Fruit fly (Drosophila melanogaster): ENCODE results near the gene CG12985.

CG12985 gene

DNA sequence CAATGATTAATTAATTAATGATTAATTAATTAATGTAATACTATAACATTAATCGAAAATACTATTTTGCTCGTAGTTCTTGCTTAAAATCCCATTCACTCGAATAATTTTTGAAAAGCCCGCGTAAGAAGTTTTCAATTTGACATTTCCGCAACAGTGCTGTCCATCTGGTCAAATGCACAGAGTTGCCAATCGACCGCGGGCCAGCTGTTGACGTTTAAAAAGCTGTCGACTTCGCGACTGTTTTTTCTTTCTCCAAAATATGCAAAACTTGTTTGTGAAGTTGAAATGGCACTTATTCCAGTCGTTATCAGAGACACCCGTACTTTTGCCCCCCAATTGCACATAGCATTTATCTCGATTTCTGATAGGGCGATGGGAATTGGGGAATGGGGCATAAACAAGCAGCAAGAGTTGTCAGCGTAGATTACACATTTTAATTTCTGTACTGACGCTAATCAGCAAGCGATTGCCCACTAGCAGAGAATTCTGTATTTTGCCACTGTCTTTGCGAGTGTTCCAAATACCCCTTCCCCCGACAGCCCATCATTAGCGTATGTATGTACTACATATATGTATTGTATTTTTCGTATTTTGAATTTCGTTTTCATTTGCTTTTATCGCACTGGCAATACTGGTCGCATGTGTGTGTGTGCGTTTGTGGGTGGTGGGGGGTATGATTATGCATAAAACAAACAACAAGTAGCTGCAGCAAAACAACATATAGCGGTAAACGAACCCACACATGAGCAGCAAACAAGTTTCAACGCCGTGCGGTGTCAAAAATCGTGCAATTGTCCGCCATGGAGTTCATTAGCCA, 26.9 kb upstream of the CG12985 start, which contains the start of gene Srx (continued):
- TF ChIP-seq Hmr (GFP tag; optimal IDR thresholded peaks at IDR 0.05) (peak; percentile 2), ci (GFP tag; IDR thresholded peaks at IDR 0.05) (no peak), CG8290 (GFP tag; optimal IDR thresholded peaks at IDR 0.05) (no peak), CG8290 (tag; optimal IDR thresholded peaks at IDR 0.05) (peak in 1 of 2 experiments; percentile 15), ind (GFP tag; optimal IDR thresholded peaks at IDR 0.05) (peak; percentile 16)

DNA sequence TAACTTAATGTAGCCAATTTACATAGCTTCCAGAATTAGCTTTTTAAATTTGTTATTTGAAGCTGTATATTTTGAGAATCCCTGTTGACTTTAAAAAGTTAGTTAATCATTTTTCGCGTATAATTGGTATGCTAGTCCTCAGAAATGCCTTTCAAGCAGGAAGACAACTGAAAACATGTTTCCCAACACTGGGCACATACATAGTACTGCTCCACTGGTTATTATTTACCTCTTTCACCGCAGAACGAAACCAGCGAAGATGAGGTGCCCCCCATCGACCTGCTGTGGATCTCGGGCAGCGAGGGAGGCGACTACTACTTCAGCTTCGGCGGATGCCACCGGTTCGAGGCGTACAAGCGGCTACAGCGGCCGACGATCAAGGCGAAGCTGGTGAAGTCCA, 25.7 kb upstream of the CG12985 start:
- TF ChIP-seq CG7556 (GFP tag; optimal IDR thresholded peaks at IDR 0.05), result no peak
- TF ChIP-seq CG32767 (GFP tag; IDR thresholded peaks at IDR 0.05), result no peak
- TF ChIP-seq sens (GFP tag), result no peak
- TF ChIP-seq az2 (GFP tag; optimal IDR thresholded peaks at IDR 0.05), result no peak
- TF ChIP-seq CG2202 (tag; optimal IDR thresholded peaks at IDR 0.05), result no peak
- TF ChIP-seq CG11247 (GFP tag; IDR thresholded peaks at IDR 0.05), result no peak
- TF ChIP-seq stwl (tag; optimal IDR thresholded peaks at IDR 0.05), result peak; percentile 48
- TF ChIP-seq Xbp1 (GFP tag; optimal IDR thresholded peaks at IDR 0.05), result no peak
- no peak for TF ChIP-seq Opbp (GFP tag; IDR thresholded peaks at IDR 0.05; ENCODE audit: partially characterized antibody)
- TF ChIP-seq bowl (GFP tag; IDR thresholded peaks at IDR 0.05), result 0 out of 2 replicates have a peak, but pooled peaks have one; percentile 17
- TF ChIP-seq Poxn (GFP tag; IDR thresholded peaks at IDR 0.05), result no peak
- TF ChIP-seq MBD-R2 (GFP tag; IDR thresholded peaks at IDR 0.05), result peak; percentile 46
- no peak for TF ChIP-seq CG2889 (GFP tag; IDR thresholded peaks at IDR 0.05)
- no peak for TF ChIP-seq salm (tag; optimal IDR thresholded peaks at IDR 0.05)
- peak; percentile 57 for TF ChIP-seq Med (GFP tag)
- TF ChIP-seq CG10267 (tag; optimal IDR thresholded peaks at IDR 0.05), result peak; percentile 55

DNA sequence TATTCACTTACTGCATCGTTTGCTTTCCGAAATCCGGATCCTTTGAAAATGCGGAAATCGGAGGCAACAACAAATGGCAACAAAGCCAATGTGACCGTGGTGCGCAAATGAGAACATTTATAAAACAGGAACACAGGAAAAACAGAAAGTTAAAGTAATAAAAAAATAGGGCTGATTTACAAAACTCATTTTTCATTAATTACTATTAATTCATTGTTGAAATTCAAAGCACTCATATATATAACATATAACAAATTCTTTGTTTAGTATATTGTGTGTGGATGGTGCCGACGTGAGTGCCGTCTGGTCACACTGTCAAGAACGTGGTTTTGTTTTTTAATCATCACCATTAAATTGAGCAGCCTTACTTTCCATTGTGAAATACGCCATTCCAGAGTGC, 22.8 kb upstream of the CG12985 start, which contains the start of the genes Arp8 and CG6769:
Gene Arp8, minus strand, starts transcription at position 90 of the 400 bp plus-strand sequence.
Gene CG6769, plus strand, starts transcription at position 292 of the 400 bp plus-strand sequence.
- TF ChIP-seq CG12299 (tag; optimal IDR thresholded peaks at IDR 0.05) (peak; percentile 17), CoRest (tag; optimal IDR thresholded peaks at IDR 0.05) (peak; percentile 40), CG3847 (GFP tag; IDR thresholded peaks at IDR 0.05) (peak; percentile 18; the same call in 1 of the 2 replicates), CG18599 (GFP tag; optimal IDR thresholded peaks at IDR 0.05) (no peak), Xbp1 (GFP tag; optimal IDR thresholded peaks at IDR 0.05) (peak; percentile 6), CG2120 (GFP tag; optimal IDR thresholded peaks at IDR 0.05) (peak; percentile 41), YL-1 (GFP tag; optimal IDR thresholded peaks at IDR 0.05) (peak; percentile 63), gfzf (GFP tag; optimal IDR thresholded peaks at IDR 0.05) (peak; percentile 68), CG18262 (tag; optimal IDR thresholded peaks at IDR 0.05) (peak; percentile 21), vnd (GFP tag; IDR thresholded peaks at IDR 0.05; ENCODE audit: partially characterized antibody) (no peak), CG14710 (tag; optimal IDR thresholded peaks at IDR 0.05) (peak; percentile 61), CG2712 (tag; optimal IDR thresholded peaks at IDR 0.05) (peak; percentile 19), Scr (GFP tag; IDR thresholded peaks at IDR 0.05; ENCODE audit: partially characterized antibody) (no peak), slp2 (GFP tag; optimal IDR thresholded peaks at IDR 0.05) (no peak), CG30403 (GFP tag; optimal IDR thresholded peaks at IDR 0.05) (peak; percentile 19), eyg (GFP tag; optimal IDR thresholded peaks at IDR 0.05) (no peak), btn (GFP tag; optimal IDR thresholded peaks at IDR 0.05) (no peak), yki (optimal IDR thresholded peaks at IDR 0.05) (no peak), CG1603 (tag; optimal IDR thresholded peaks at IDR 0.05) (peak; percentile 31), unc-4 (GFP tag; IDR thresholded peaks at IDR 0.05; ENCODE audit: partially characterized antibody) (0 out of 2 replicates have a peak, but pooled peaks have one; percentile 18), stwl (tag; optimal IDR thresholded peaks at IDR 0.05) (peak; percentile 42), CG17829 (tag; optimal IDR thresholded peaks at IDR 0.05) (peak; percentile 27), CG12391 (tag; optimal IDR thresholded peaks at IDR 0.05) (peak; percentile 55), B-H2 (GFP tag; optimal IDR thresholded peaks at IDR 0.05) (peak; percentile 1), sens (GFP tag) (peak; percentile 58), Hsf (GFP tag; optimal IDR thresholded peaks at IDR 0.05) (peak; percentile 20), cg (GFP tag; optimal IDR thresholded peaks at IDR 0.05) (no peak), CG13775 (GFP tag; optimal IDR thresholded peaks at IDR 0.05) (peak; percentile 36), CG10147 (GFP tag; optimal IDR thresholded peaks at IDR 0.05) (peak; percentile 22)

All from whole organism, embryonic.